Fruit fly (Drosophila melanogaster) whole organism, embryonic: ENCODE data around the gene Best3.

Experiments
- Atf3 ChIP-seq: fragments of 200-800 bp; sonication (Bioruptor generic); optimal IDR thresholded peaks from 3 replicates; lab custom pipeline; 2016; ENCODE audit warnings: missing biosample characterization, missing genetic modification characterization
- CG11504 ChIP-seq: fragments of 200-800 bp; sonication (Bioruptor generic); optimal IDR thresholded peaks from 3 replicates; lab custom pipeline; 2019; ENCODE audit warnings: missing biosample characterization, mild to moderate bottlenecking, missing genetic modification characterization, moderate library complexity
- CG13624 ChIP-seq: fragments of 200-800 bp; sonication (Bioruptor generic); optimal IDR thresholded peaks from 2 replicates; lab custom pipeline; 2016; ENCODE audit warnings: missing biosample characterization, missing genetic modification characterization
- CG15601 ChIP-seq: fragments of 200-800 bp; sonication (Bioruptor generic); optimal IDR thresholded peaks from 3 replicates; lab custom pipeline; 2019; ENCODE audit warnings: missing biosample characterization, mild to moderate bottlenecking, missing genetic modification characterization, moderate library complexity
- CG3726 ChIP-seq: fragments of 200-800 bp; sonication (Bioruptor generic); IDR thresholded peaks from 3 replicates; pipeline ENCODE4, ENCODE4 v1.3.6; 2022; ENCODE audit warnings: missing biosample characterization, missing genetic modification characterization
- CG4404 ChIP-seq: fragments of 200-800 bp; sonication (Bioruptor generic); IDR thresholded peaks from 2 replicates; pipeline ENCODE4 v1.3.6; 2022; ENCODE audit warnings: missing biosample characterization, missing genetic modification characterization
- CG5245 ChIP-seq: fragments of 200-800 bp; sonication (Bioruptor generic); optimal IDR thresholded peaks from 3 replicates; lab custom pipeline; 2016; ENCODE audit warnings: missing biosample characterization, missing genetic modification characterization
- CG6813 ChIP-seq: fragments of 200-800 bp; sonication (Bioruptor generic); optimal IDR thresholded peaks from 2 replicates; lab custom pipeline; 2017; ENCODE audit warnings: missing biosample characterization, missing genetic modification characterization, mild to moderate bottlenecking, moderate library complexity, missing genetic modification reagents
- CG7357 ChIP-seq: fragments of 200-800 bp; sonication (Bioruptor generic); IDR thresholded peaks from 3 replicates; pipeline ENCODE4 v1.3.6; 2022; ENCODE audit warnings: missing biosample characterization, missing genetic modification characterization
- CG8290 ChIP-seq, 3 experiments: fragments of 200-800 bp; sonication (Bioruptor generic); optimal IDR thresholded peaks; 2 replicates each; lab custom pipeline; 2016 to 2019; ENCODE audit warnings: missing biosample characterization in 3 of 3, missing genetic modification characterization in 3 of 3, mild to moderate bottlenecking in 2 of 3, moderate library complexity in 1 of 3
- CG8765 ChIP-seq: fragments of 200-800 bp; sonication (Bioruptor generic); IDR thresholded peaks from 2 replicates; pipeline ENCODE4 v1.3.6; 2022; ENCODE audit warnings: missing biosample characterization, missing genetic modification characterization
- HHEX ChIP-seq: fragments of 200-800 bp; sonication (Bioruptor generic); optimal IDR thresholded peaks from 3 replicates; lab custom pipeline; 2017; ENCODE audit warnings: missing biosample characterization, mild to moderate bottlenecking, missing genetic modification characterization, missing genetic modification reagents
- Hr39 ChIP-seq: fragments of >200 bp; optimal IDR thresholded peaks from 2 replicates; lab custom pipeline; 2017
- Lhr ChIP-seq: fragments of 200-800 bp; sonication (Bioruptor generic); optimal IDR thresholded peaks from 3 replicates; lab custom pipeline; 2017; ENCODE audit warnings: mild to moderate bottlenecking, missing biosample characterization, missing genetic modification reagents, missing genetic modification characterization
- MESR4 ChIP-seq: fragments of 200-800 bp; sonication (Bioruptor generic); optimal IDR thresholded peaks from 2 replicates; lab custom pipeline; 2018; ENCODE audit warnings: missing biosample characterization, mild to moderate bottlenecking, missing genetic modification characterization, moderate library complexity
- MTF-1 ChIP-seq: fragments of 200-800 bp; sonication (Bioruptor generic); optimal IDR thresholded peaks from 2 replicates; lab custom pipeline; 2018; ENCODE audit warnings: missing biosample characterization, mild to moderate bottlenecking, missing genetic modification characterization, borderline replicate concordance
- Myb ChIP-seq: fragments of 200-800 bp; sonication (Bioruptor generic); optimal IDR thresholded peaks from 2 replicates; lab custom pipeline; 2016; ENCODE audit warnings: missing biosample characterization, missing genetic modification characterization
- Nf-YA ChIP-seq: fragments of 200-800 bp; sonication (Bioruptor generic); IDR thresholded peaks from 2 replicates; pipeline ENCODE4 v1.3.6; 2022; ENCODE audit warnings: missing biosample characterization, missing genetic modification characterization
- Pdp1 ChIP-seq, 2 experiments: fragments of 200-800 bp; sonication (Bioruptor generic); optimal IDR thresholded peaks; 3 replicates each; lab custom pipeline; 2016; ENCODE audit warnings: missing biosample characterization in 2 of 2, missing genetic modification characterization in 2 of 2, mild to moderate bottlenecking in 1 of 2, moderate library complexity in 1 of 2
- Side ChIP-seq: fragments of 200-800 bp; sonication (Bioruptor generic); optimal IDR thresholded peaks from 2 replicates; lab custom pipeline; 2016; ENCODE audit warnings: missing biosample characterization, missing genetic modification characterization
- aop ChIP-seq: fragments of 200-800 bp; sonication (Bioruptor generic); IDR thresholded peaks from 2 replicates; pipeline ENCODE4 v1.3.6; 2022; ENCODE audit warnings: missing biosample characterization, missing genetic modification characterization
- ase ChIP-seq: fragments of 200-800 bp; sonication (Bioruptor generic); IDR thresholded peaks from 3 replicates; pipeline ENCODE4 v1.3.6; 2022; ENCODE audit warnings: missing biosample characterization, missing genetic modification characterization
- bigmax ChIP-seq: fragments of 200-800 bp; sonication (Bioruptor generic); optimal IDR thresholded peaks from 2 replicates; lab custom pipeline; 2018; ENCODE audit warnings: missing biosample characterization, mild to moderate bottlenecking, missing genetic modification characterization
- bsh ChIP-seq, 2 experiments: fragments of 200-800 bp; sonication (Bioruptor generic); optimal IDR thresholded peaks; 2 replicates each; lab custom pipeline; 2017 to 2018; ENCODE audit warnings: mild to moderate bottlenecking in 2 of 2, missing biosample characterization in 2 of 2, missing genetic modification characterization in 2 of 2, moderate library complexity in 1 of 2
- cad ChIP-seq: fragments of >200 bp; optimal IDR thresholded peaks from 2 replicates; lab custom pipeline; 2017; ENCODE audit warnings: missing biosample characterization, missing genetic modification characterization
- cato ChIP-seq: fragments of 200-800 bp; sonication (Bioruptor generic); optimal IDR thresholded peaks from 2 replicates; lab custom pipeline; 2016; ENCODE audit warnings: missing biosample characterization, missing genetic modification characterization, borderline replicate concordance
- cg ChIP-seq: fragments of 200-800 bp; sonication (Bioruptor generic); optimal IDR thresholded peaks from 3 replicates; lab custom pipeline; 2019; ENCODE audit warnings: missing biosample characterization, mild to moderate bottlenecking, missing genetic modification characterization, moderate library complexity
- chif ChIP-seq, 2 experiments: fragments of 200-800 bp; sonication (Bioruptor generic); optimal IDR thresholded peaks; 3 replicates each; lab custom pipeline; 2016; ENCODE audit warnings: missing biosample characterization in 2 of 2, missing genetic modification characterization in 2 of 2
- chn ChIP-seq: fragments of 200-800 bp; sonication (Bioruptor generic); optimal IDR thresholded peaks from 2 replicates; lab custom pipeline; 2016; ENCODE audit warnings: missing biosample characterization, missing genetic modification characterization
- corto ChIP-seq: fragments of 200-800 bp; sonication (Bioruptor generic); optimal IDR thresholded peaks from 2 replicates; lab custom pipeline; 2016; ENCODE audit warnings: missing biosample characterization, mild to moderate bottlenecking, missing genetic modification characterization, moderate library complexity
- dm ChIP-seq: fragments of 200-800 bp; sonication (Bioruptor generic); optimal IDR thresholded peaks from 3 replicates; lab custom pipeline; 2016; ENCODE audit warnings: missing biosample characterization, missing genetic modification characterization
- gem ChIP-seq: fragments of 200-800 bp; sonication (Bioruptor generic); optimal IDR thresholded peaks from 2 replicates; lab custom pipeline; 2019; ENCODE audit warnings: missing biosample characterization, mild to moderate bottlenecking, missing genetic modification characterization, moderate library complexity
- hb ChIP-seq: fragments of 200-800 bp; sonication (Bioruptor generic); IDR thresholded peaks from 3 replicates; pipeline ENCODE4 v1.3.6; 2022; ENCODE audit warnings: missing biosample characterization, missing genetic modification characterization; ENCODE audit not compliant: partially characterized antibody
- her ChIP-seq: fragments of 200-800 bp; sonication (Bioruptor generic); optimal IDR thresholded peaks from 2 replicates; lab custom pipeline; 2016; ENCODE audit warnings: missing biosample characterization, missing genetic modification characterization
- hth ChIP-seq: fragments of >200 bp; optimal IDR thresholded peaks from 2 replicates; lab custom pipeline; 2017; ENCODE audit warnings: inconsistent platforms
- jumu ChIP-seq: fragments of 200-800 bp; sonication (Bioruptor generic); optimal IDR thresholded peaks from 3 replicates; lab custom pipeline; 2016; ENCODE audit warnings: missing biosample characterization, missing genetic modification characterization
- nom ChIP-seq: fragments of 200-800 bp; sonication (Bioruptor generic); optimal IDR thresholded peaks from 2 replicates; lab custom pipeline; 2017; ENCODE audit warnings: missing biosample characterization, missing genetic modification characterization, mild to moderate bottlenecking, moderate library complexity, missing genetic modification reagents
- odd ChIP-seq: fragments of 200-800 bp; sonication (Bioruptor generic); optimal IDR thresholded peaks from 2 replicates; lab custom pipeline; 2017; ENCODE audit warnings: missing biosample characterization, mild to moderate bottlenecking, missing genetic modification characterization
- onecut ChIP-seq: fragments of 200-800 bp; sonication (Bioruptor generic); IDR thresholded peaks from 2 replicates; pipeline ENCODE4 v1.3.6; 2022; ENCODE audit warnings: missing biosample characterization, missing genetic modification characterization
- phol ChIP-seq: fragments of 200-800 bp; sonication (Bioruptor generic); optimal IDR thresholded peaks from 3 replicates; lab custom pipeline; 2018; ENCODE audit warnings: missing biosample characterization, mild to moderate bottlenecking, missing genetic modification characterization, moderate library complexity
- pita ChIP-seq: fragments of 200-800 bp; sonication (Bioruptor generic); optimal IDR thresholded peaks from 2 replicates; lab custom pipeline; 2017; ENCODE audit warnings: missing biosample characterization, mild to moderate bottlenecking, missing genetic modification characterization
- pros ChIP-seq: fragments of 200-800 bp; sonication (Bioruptor generic); optimal IDR thresholded peaks from 3 replicates; lab custom pipeline; 2019; ENCODE audit warnings: missing biosample characterization, mild to moderate bottlenecking, missing genetic modification characterization, moderate library complexity
- ranshi ChIP-seq: fragments of 200-800 bp; sonication (Bioruptor generic); IDR thresholded peaks from 2 replicates; pipeline ENCODE4 v1.3.6; 2022; ENCODE audit warnings: missing biosample characterization, missing genetic modification characterization
- slp2 ChIP-seq: fragments of 200-800 bp; sonication (Bioruptor generic); optimal IDR thresholded peaks from 2 replicates; lab custom pipeline; 2016; ENCODE audit warnings: missing biosample characterization, missing genetic modification characterization
- sob ChIP-seq: fragments of 200-800 bp; sonication (Bioruptor generic); IDR thresholded peaks from 2 replicates; pipeline ENCODE4 v1.3.6; 2022; ENCODE audit warnings: missing biosample characterization, missing genetic modification characterization
- stwl ChIP-seq: fragments of 200-800 bp; sonication (Bioruptor generic); optimal IDR thresholded peaks from 3 replicates; lab custom pipeline; 2018; ENCODE audit warnings: missing biosample characterization, mild to moderate bottlenecking, missing genetic modification characterization, moderate library complexity
- tna ChIP-seq: fragments of 200-800 bp; sonication (Bioruptor generic); IDR thresholded peaks from 2 replicates; pipeline ENCODE4 v1.3.6; 2022; ENCODE audit warnings: missing biosample characterization, missing genetic modification characterization; ENCODE audit not compliant: partially characterized antibody
- ttk ChIP-seq: fragments of 200-800 bp; sonication (Bioruptor generic); IDR thresholded peaks from 2 replicates; pipeline ENCODE4 v2.1.2; 2022; ENCODE audit warnings: missing biosample characterization, missing genetic modification characterization
- z ChIP-seq: fragments of 200-800 bp; sonication (Bioruptor generic); IDR thresholded peaks from 3 replicates; pipeline ENCODE4 v1.3.6; 2022; ENCODE audit warnings: missing biosample characterization, missing genetic modification characterization

Best3 gene

DNA sequence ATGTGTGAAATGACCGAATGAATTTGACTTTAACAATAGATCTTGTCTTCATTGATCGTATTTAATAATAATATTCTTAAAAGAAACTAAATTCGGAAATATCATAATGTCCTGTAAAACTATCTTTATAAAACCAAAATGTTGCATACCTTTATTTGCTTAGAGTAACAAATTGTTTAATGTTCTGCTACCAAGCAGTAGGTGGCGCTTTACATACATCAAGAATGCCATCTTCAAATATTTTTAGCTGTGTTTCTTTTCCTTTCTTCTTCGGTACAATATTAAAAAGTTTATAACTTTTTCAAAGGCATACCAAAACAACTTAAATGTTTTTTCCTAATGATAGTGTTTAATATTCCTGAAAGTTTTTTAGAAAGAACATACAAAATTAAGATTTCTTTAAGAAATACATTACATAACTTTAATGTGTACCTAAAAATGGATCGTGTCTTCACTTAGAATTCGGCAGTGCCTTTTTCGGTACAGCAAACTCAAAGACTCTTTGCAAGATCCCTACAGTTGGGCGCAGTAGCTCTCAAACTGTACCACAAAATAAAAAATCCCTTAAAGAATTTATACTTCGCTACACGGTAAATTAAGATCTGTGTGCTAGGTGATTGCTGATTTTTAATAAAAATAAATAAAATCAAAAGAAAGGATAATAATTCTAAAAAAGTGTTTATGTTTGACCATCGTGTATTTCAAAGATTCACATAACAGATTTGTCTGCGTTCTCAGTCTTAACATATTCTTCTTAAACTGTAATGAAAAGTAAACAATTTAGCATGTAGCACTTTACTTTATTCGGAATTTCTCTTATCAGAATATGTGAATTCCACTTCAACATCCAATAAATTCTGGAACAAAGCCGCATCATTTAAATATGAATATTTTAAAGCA, 34.6 kb downstream of the Best3 start (continued):
- no peak for TF ChIP-seq CG3726 (GFP tag; lab: Robert Waterston, UW)
- TF ChIP-seq ase (GFP tag; lab: Robert Waterston, UW) = no peak
- no peak for TF ChIP-seq Side (GFP tag; lab: Kevin White, UChicago)
- peak; percentile 58 for TF ChIP-seq cad (GFP tag; lab: Kevin White, UChicago)
- TF ChIP-seq chif (GFP tag; optimal IDR thresholded peaks at IDR 0.05; lab: Kevin White, UChicago) = no peak
- TF ChIP-seq bsh (GFP tag; optimal IDR thresholded peaks at IDR 0.05; lab: Kevin White, UChicago) = peak in 1 of 2 experiments; percentile 21
- peak; percentile 37 for TF ChIP-seq CG11504 (tag; lab: Kevin White, UChicago)
- TF ChIP-seq tna (GFP tag; lab: Robert Waterston, UW) = no peak
- TF ChIP-seq HHEX = no peak
- TF ChIP-seq odd = no peak
- TF ChIP-seq slp2 (GFP tag; lab: Kevin White, UChicago) = no peak
- peak; percentile 20 for TF ChIP-seq pros (GFP tag; lab: Kevin White, UChicago)
- peak; percentile 18 for TF ChIP-seq CG8290 (GFP tag; optimal IDR thresholded peaks at IDR 0.05; lab: Kevin White, UChicago)
- no peak for TF ChIP-seq CG8290 (tag; optimal IDR thresholded peaks at IDR 0.05; lab: Kevin White, UChicago)
- TF ChIP-seq aop (GFP tag; lab: Robert Waterston, UW) = no peak
- TF ChIP-seq onecut (GFP tag; lab: Robert Waterston, UW) = 0 out of 2 replicates have a peak, but pooled peaks have one; percentile 4
- no peak for TF ChIP-seq Atf3 (GFP tag; lab: Kevin White, UChicago)
- no peak for TF ChIP-seq jumu (GFP tag; lab: Kevin White, UChicago)
- peak in 1 of 2 experiments; percentile 97 for TF ChIP-seq Pdp1 (GFP tag; optimal IDR thresholded peaks at IDR 0.05; lab: Kevin White, UChicago)
- TF ChIP-seq chn (GFP tag; lab: Kevin White, UChicago) = peak; percentile 17
- no peak for TF ChIP-seq ranshi (GFP tag; lab: Robert Waterston, UW)
- no peak for TF ChIP-seq MTF-1 (GFP tag; lab: Kevin White, UChicago)
- TF ChIP-seq CG8765 (GFP tag; lab: Robert Waterston, UW) = no peak
- no peak for TF ChIP-seq CG13624
- TF ChIP-seq pita (GFP tag; lab: Kevin White, UChicago) = peak; percentile 71
- TF ChIP-seq hth (lab: Kevin White, UChicago) = no peak
- no peak for TF ChIP-seq Myb (GFP tag; lab: Kevin White, UChicago)
- TF ChIP-seq MESR4 (GFP tag; lab: Kevin White, UChicago) = no peak
- peak; percentile 15 for TF ChIP-seq phol (tag; lab: Kevin White, UChicago)
- TF ChIP-seq Lhr (GFP tag; lab: Kevin White, UChicago) = peak; percentile 2
- peak; percentile 5 for TF ChIP-seq CG15601

dm6 chr3L:15266628-15267027, 36.0 kb downstream of the Best3 start:
- TF ChIP-seq Hr39 (lab: Kevin White, UChicago) = no peak
- no peak for TF ChIP-seq ttk (GFP tag; lab: Robert Waterston, UW)
- peak; percentile 33; the same call in 1 of the 2 replicates for TF ChIP-seq CG4404 (GFP tag; lab: Robert Waterston, UW)
- TF ChIP-seq dm (GFP tag; lab: Kevin White, UChicago) = no peak
- no peak for TF ChIP-seq Nf-YA (GFP tag; lab: Robert Waterston, UW)
- TF ChIP-seq bigmax (GFP tag; lab: Kevin White, UChicago) = no peak
- TF ChIP-seq corto = peak; percentile 6
- no peak for TF ChIP-seq hb (GFP tag; lab: Robert Waterston, UW)
- no peak for TF ChIP-seq CG6813
- no peak for TF ChIP-seq CG5245 (GFP tag; lab: Kevin White, UChicago)
- no peak for TF ChIP-seq CG7357 (GFP tag; lab: Robert Waterston, UW)
- TF ChIP-seq cato (GFP tag; lab: Kevin White, UChicago) = no peak
- TF ChIP-seq stwl (tag; lab: Kevin White, UChicago) = no peak
- TF ChIP-seq her = no peak
- no peak for TF ChIP-seq cg
- peak; percentile 19 for TF ChIP-seq gem
- TF ChIP-seq z (GFP tag; lab: Robert Waterston, UW) = no peak
- peak; percentile 39 for TF ChIP-seq nom
- no peak for TF ChIP-seq sob
